Worm (Caenorhabditis elegans): Measurements from ENCODE around the gene angl-1.

DNA sequence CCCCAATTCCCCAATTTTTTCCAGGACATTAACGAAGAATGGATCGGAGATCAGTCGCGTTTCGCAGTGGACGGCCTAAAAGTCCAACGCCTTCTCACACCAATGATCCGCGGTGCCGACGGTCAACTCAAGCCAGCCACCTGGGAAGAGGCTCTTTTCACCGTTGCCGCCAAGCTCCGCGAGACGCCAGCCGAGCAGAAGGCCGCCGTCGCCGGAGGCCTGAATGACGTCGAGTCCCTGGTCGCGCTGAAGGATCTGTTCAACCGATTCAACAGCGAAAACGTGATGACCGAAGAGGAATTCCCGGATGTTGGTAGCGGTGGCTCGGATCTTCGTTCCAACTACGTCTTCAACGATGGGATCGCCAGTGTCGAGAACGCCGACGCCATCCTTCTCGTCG lies 50.0 kb downstream of the angl-1 start:
- TF ChIP-seq klf-2 (GFP tag; conservative IDR thresholded peaks at IDR 0.05) (no peak), flt-1 (GFP tag; IDR thresholded peaks at IDR 0.05) (no peak), ref-1 (GFP tag; conservative IDR thresholded peaks at IDR 0.05) (no peak)
